Worm (Caenorhabditis elegans): Measurements from ENCODE around the gene Y67D8B.1.

Gene Y67D8B.1

ce11 chrIV:3135000-3135399 lies 37.4 kb downstream of the Y67D8B.1 start (continued):
- TF ChIP-seq ceh-24 (tag; optimal IDR thresholded peaks at IDR 0.05) (no peak), gmeb-2 (tag; optimal IDR thresholded peaks at IDR 0.05) (no peak), fkh-10 (GFP tag; optimal IDR thresholded peaks at IDR 0.05) (no peak), pha-4 (tag; optimal IDR thresholded peaks at IDR 0.05) (no peak), unc-3 (GFP tag; conservative IDR thresholded peaks at IDR 0.05) (no peak), unc-3 (tag; optimal IDR thresholded peaks at IDR 0.05) (no peak), pag-3 (tag; optimal IDR thresholded peaks at IDR 0.05; ENCODE audit: borderline replicate concordance) (no peak), pax-1 (tag; optimal IDR thresholded peaks at IDR 0.05) (no peak), ref-2 (tag; optimal IDR thresholded peaks at IDR 0.05) (no peak), pros-1 (tag; optimal IDR thresholded peaks at IDR 0.05) (no peak), ahr-1 (tag; optimal IDR thresholded peaks at IDR 0.05) (no peak), ztf-16 (tag; optimal IDR thresholded peaks at IDR 0.05) (no peak), ceh-48 (tag; optimal IDR thresholded peaks at IDR 0.05) (no peak), hlh-8 (tag; optimal IDR thresholded peaks at IDR 0.05) (no peak), elt-2 (tag; optimal IDR thresholded peaks at IDR 0.05) (no peak), ttx-3 (tag; optimal IDR thresholded peaks at IDR 0.05) (no peak), nfya-1 (tag; optimal IDR thresholded peaks at IDR 0.05) (peak; percentile 62), ceh-9 (tag; optimal IDR thresholded peaks at IDR 0.05) (no peak), ets-4 (tag; optimal IDR thresholded peaks at IDR 0.05) (no peak), hlh-15 (tag; optimal IDR thresholded peaks at IDR 0.05) (no peak), sox-2 (GFP tag; IDR thresholded peaks at IDR 0.05) (no peak), lim-6 (tag; optimal IDR thresholded peaks at IDR 0.05) (no peak), madf-2 (tag; optimal IDR thresholded peaks at IDR 0.05) (peak; percentile 18), Y22D7AL.16 (tag; optimal IDR thresholded peaks at IDR 0.05) (no peak), pha-2 (tag; optimal IDR thresholded peaks at IDR 0.05) (no peak), sdc-2 (tag; optimal IDR thresholded peaks at IDR 0.05) (no peak), hlh-13 (GFP tag; optimal IDR thresholded peaks at IDR 0.05) (no peak), ceh-19 (GFP tag; optimal IDR thresholded peaks at IDR 0.05) (peak; percentile 30), lin-11 (tag; optimal IDR thresholded peaks at IDR 0.05) (no peak)

- TF ChIP-seq ceh-31 (tag; optimal IDR thresholded peaks at IDR 0.05) = peak; percentile 8
- TF ChIP-seq unc-42 (tag; optimal IDR thresholded peaks at IDR 0.05) = peak; percentile 48
- TF ChIP-seq ahr-1 (tag; optimal IDR thresholded peaks at IDR 0.05) = no peak
- no peak for TF ChIP-seq hlh-15 (tag; optimal IDR thresholded peaks at IDR 0.05)
- TF ChIP-seq elt-2 (tag; optimal IDR thresholded peaks at IDR 0.05) = peak; percentile 19
- TF ChIP-seq ceh-14 (tag; optimal IDR thresholded peaks at IDR 0.05) = no peak
- no peak for TF ChIP-seq eyg-1 (tag; optimal IDR thresholded peaks at IDR 0.05)
- TF ChIP-seq ceh-6 (GFP tag; optimal IDR thresholded peaks at IDR 0.05) = no peak
These were observed 39.2 kb downstream of the Y67D8B.1 start, which contains the start of gene mca-3 for ce11 chrIV:3133099-3133817. Gene mca-3 (minus strand): TSS chrIV:3133149.

- TF ChIP-seq ref-2 (tag; optimal IDR thresholded peaks at IDR 0.05) = no peak
- TF ChIP-seq pax-1 (tag; optimal IDR thresholded peaks at IDR 0.05) = no peak
- no peak for TF ChIP-seq unc-86 (tag; optimal IDR thresholded peaks at IDR 0.05)
- no peak for TF ChIP-seq sox-4 (tag; optimal IDR thresholded peaks at IDR 0.05)
- no peak for TF ChIP-seq nhr-232 (tag; optimal IDR thresholded peaks at IDR 0.05)
- no peak for TF ChIP-seq hlh-30 (tag; optimal IDR thresholded peaks at IDR 0.05; ENCODE audit: insufficient read depth)
- TF ChIP-seq ceh-2 (tag; optimal IDR thresholded peaks at IDR 0.05) = no peak
- no peak for TF ChIP-seq che-1 (tag; optimal IDR thresholded peaks at IDR 0.05)
- TF ChIP-seq ceh-34 (tag; optimal IDR thresholded peaks at IDR 0.05) = no peak
- no peak for TF ChIP-seq pros-1 (tag; optimal IDR thresholded peaks at IDR 0.05)
- no peak for TF ChIP-seq hlh-15 (tag; optimal IDR thresholded peaks at IDR 0.05)
- no peak for TF ChIP-seq ahr-1 (tag; optimal IDR thresholded peaks at IDR 0.05)
- TF ChIP-seq madf-2 (tag; optimal IDR thresholded peaks at IDR 0.05) = no peak
These were observed 40.4 kb downstream of the Y67D8B.1 start for ce11 chrIV:3131871-3132586.

Measured in whole organism, late embryonic.